Worm (Caenorhabditis elegans) whole organism, young adult: ENCODE results near the gene gos-28.

Experiments
- B0261.1 ChIP-seq: sonication (generic microtip); optimal IDR thresholded peaks from 2 replicates; lab custom pipeline; 2016; ENCODE audit warnings: mild to moderate bottlenecking, missing genetic modification characterization, moderate library complexity, missing compliant biosample characterization
- C17E4.6 ChIP-seq: fragments of 200-800 bp; sonication (Bioruptor generic); IDR thresholded peaks from 2 replicates; pipeline ENCODE4 v1.3.6; 2022; ENCODE audit warnings: missing genetic modification reagents, missing genetic modification characterization, missing compliant biosample characterization
- F22D6.2 ChIP-seq: sonication (generic microtip); optimal IDR thresholded peaks from 2 replicates; lab custom pipeline; 2016; ENCODE audit warnings: mild to moderate bottlenecking, missing genetic modification characterization, missing compliant biosample characterization
- F23B12.7 ChIP-seq: sonication (generic microtip); optimal IDR thresholded peaks from 2 replicates; lab custom pipeline; 2017; ENCODE audit warnings: missing genetic modification characterization, mild to moderate bottlenecking, missing compliant biosample characterization, antibody characterized with exemption, moderate library complexity; ENCODE audit not compliant: insufficient read depth
- F49E8.2 ChIP-seq: sonication (generic microtip); optimal IDR thresholded peaks from 3 replicates; lab custom pipeline; 2017; ENCODE audit warnings: missing genetic modification characterization, mild to moderate bottlenecking, missing compliant biosample characterization, antibody characterized with exemption, moderate library complexity; ENCODE audit not compliant: insufficient read depth
- F57C9.4 ChIP-seq: sonication (generic microtip); optimal IDR thresholded peaks from 2 replicates; lab custom pipeline; 2017; ENCODE audit warnings: mild to moderate bottlenecking, missing genetic modification characterization, missing compliant biosample characterization
- K11D2.4 ChIP-seq: fragments of 200-800 bp; sonication (Bioruptor generic); IDR thresholded peaks from 2 replicates; pipeline ENCODE4 v1.3.6; 2022; ENCODE audit warnings: missing genetic modification reagents, missing genetic modification characterization, missing compliant biosample characterization
- T07F8.4 ChIP-seq: sonication (generic microtip); optimal IDR thresholded peaks from 2 replicates; lab custom pipeline; 2016; ENCODE audit warnings: mild to moderate bottlenecking, missing genetic modification characterization, moderate library complexity, missing compliant biosample characterization
- T26A5.8 ChIP-seq: sonication (generic microtip); optimal IDR thresholded peaks from 2 replicates; lab custom pipeline; 2016; ENCODE audit warnings: missing genetic modification characterization, missing compliant biosample characterization
- Y56A3A.18 ChIP-seq: fragments of 200-800 bp; sonication (Bioruptor generic); IDR thresholded peaks from 2 replicates; pipeline ENCODE4 v1.3.6; 2022; ENCODE audit warnings: missing genetic modification reagents, missing genetic modification characterization, missing compliant biosample characterization
- akir-1 ChIP-seq: fragments of 200-800 bp; sonication (Bioruptor generic); optimal IDR thresholded peaks from 2 replicates; lab custom pipeline; 2018; ENCODE audit warnings: mild to moderate bottlenecking, missing genetic modification characterization, moderate library complexity, missing compliant biosample characterization
- atf-7 ChIP-seq: sonication (generic microtip); optimal IDR thresholded peaks from 2 replicates; lab custom pipeline; 2017; ENCODE audit warnings: mild to moderate bottlenecking, missing genetic modification characterization, missing compliant biosample characterization
- attf-3 ChIP-seq: fragments of 200-800 bp; sonication (Bioruptor generic); conservative IDR thresholded peaks from 2 replicates; pipeline ENCODE4 v1.3.6; 2022; ENCODE audit warnings: missing genetic modification reagents, missing genetic modification characterization, missing compliant biosample characterization
- cebp-1 ChIP-seq, 2 experiments: fragments of 200-800 bp in 1 of 2; sonication (Bioruptor generic) in 1 of 2; sonication (generic microtip) in 1 of 2; IDR thresholded peaks in 1 of 2; optimal IDR thresholded peaks in 1 of 2; 2 replicates each; pipeline versions ENCODE4 v1.3.6 to Lab custom; 2017 to 2022; ENCODE audit warnings: missing compliant biosample characterization in 2 of 2, missing genetic modification characterization in 2 of 2, mild to moderate bottlenecking in 1 of 2, missing genetic modification reagents in 1 of 2, moderate library complexity in 1 of 2
- cebp-2 ChIP-seq: fragments of 200-800 bp; sonication (Bioruptor generic); IDR thresholded peaks from 2 replicates; pipeline ENCODE4 v1.3.6; 2022; ENCODE audit warnings: missing genetic modification characterization, missing compliant biosample characterization
- chd-7 ChIP-seq: sonication (generic microtip); optimal IDR thresholded peaks from 2 replicates; lab custom pipeline; 2016; ENCODE audit warnings: mild to moderate bottlenecking, missing genetic modification characterization, moderate library complexity, missing compliant biosample characterization
- efl-1 ChIP-seq: fragments of 150-350 bp; optimal IDR thresholded peaks from 2 replicates; lab custom pipeline; 2014; ENCODE audit warnings: missing biosample characterization, missing genetic modification reagents, missing genetic modification characterization
- egrh-3 ChIP-seq: fragments of 200-800 bp; sonication (Bioruptor generic); IDR thresholded peaks from 2 replicates; pipeline ENCODE4 v1.3.6; 2022; ENCODE audit warnings: missing genetic modification reagents, missing genetic modification characterization, missing compliant biosample characterization
- ets-4 ChIP-seq: fragments of 200-800 bp; sonication (Bioruptor generic); optimal IDR thresholded peaks from 2 replicates; lab custom pipeline; 2018; ENCODE audit warnings: mild to moderate bottlenecking, missing genetic modification characterization, missing compliant biosample characterization
- fkh-3 ChIP-seq: sonication (generic microtip); optimal IDR thresholded peaks from 2 replicates; lab custom pipeline; 2016; ENCODE audit warnings: mild to moderate bottlenecking, missing genetic modification characterization, missing compliant biosample characterization
- gei-17 ChIP-seq: fragments of 200-800 bp; sonication (Bioruptor generic); optimal IDR thresholded peaks from 2 replicates; lab custom pipeline; 2018; ENCODE audit warnings: mild to moderate bottlenecking, missing genetic modification characterization, missing compliant biosample characterization
- lin-26 ChIP-seq: fragments of 200-800 bp; sonication (Bioruptor generic); IDR thresholded peaks from 2 replicates; pipeline ENCODE4 v1.3.6; 2022; ENCODE audit warnings: missing genetic modification reagents, missing genetic modification characterization, missing compliant biosample characterization
- lin-40 ChIP-seq: sonication (generic microtip); optimal IDR thresholded peaks from 2 replicates; lab custom pipeline; 2016; ENCODE audit warnings: missing genetic modification characterization, mild to moderate bottlenecking, missing compliant biosample characterization, missing genotype, missing genetic modification reagents
- lin-54 ChIP-seq: fragments of 200-800 bp; sonication (Bioruptor generic); optimal IDR thresholded peaks from 2 replicates; lab custom pipeline; 2018; ENCODE audit warnings: mild to moderate bottlenecking, missing genetic modification characterization, missing compliant biosample characterization
- madf-10 ChIP-seq: sonication (generic microtip); optimal IDR thresholded peaks from 2 replicates; lab custom pipeline; 2016; ENCODE audit warnings: mild to moderate bottlenecking, missing genetic modification characterization, missing compliant biosample characterization
- madf-3 ChIP-seq: fragments of 200-800 bp; sonication (Bioruptor generic); IDR thresholded peaks from 2 replicates; pipeline ENCODE4 v1.3.6; 2022; ENCODE audit warnings: missing genetic modification reagents, missing genetic modification characterization, missing compliant biosample characterization
- madf-8 ChIP-seq: fragments of 200-800 bp; sonication (Bioruptor generic); conservative IDR thresholded peaks from 2 replicates; pipeline ENCODE4 v1.3.6; 2022; ENCODE audit warnings: missing genetic modification reagents, missing genetic modification characterization, missing compliant biosample characterization
- mes-4 ChIP-seq: sonication (generic microtip); optimal IDR thresholded peaks from 2 replicates; lab custom pipeline; 2016; ENCODE audit warnings: missing genotype, missing genetic modification characterization, missing compliant biosample characterization
- nfyb-1 ChIP-seq: fragments of 200-800 bp; sonication (Bioruptor generic); IDR thresholded peaks from 2 replicates; pipeline ENCODE4 v1.3.6; 2022; ENCODE audit warnings: missing genetic modification reagents, missing genetic modification characterization, missing compliant biosample characterization
- nhr-27 ChIP-seq: fragments of 200-800 bp; sonication (Bioruptor generic); optimal IDR thresholded peaks from 2 replicates; lab custom pipeline; 2018; ENCODE audit warnings: mild to moderate bottlenecking, missing genetic modification characterization, moderate library complexity, missing compliant biosample characterization
- nhr-80 ChIP-seq: sonication (generic microtip); optimal IDR thresholded peaks from 2 replicates; lab custom pipeline; 2016; ENCODE audit warnings: missing genetic modification characterization, missing compliant biosample characterization
- rpc-1 ChIP-seq, 2 experiments: fragments of 150-350 bp in 1 of 2; sonication (generic microtip) in 1 of 2; optimal IDR thresholded peaks; 2 replicates each; lab custom pipeline; 2014 to 2018; ENCODE audit warnings: missing biosample characterization in 1 of 2, missing genetic modification characterization in 1 of 2, missing genetic modification reagents in 1 of 2, missing genotype in 1 of 2
- snpc-1.1 ChIP-seq: sonication (generic microtip); optimal IDR thresholded peaks from 2 replicates; lab custom pipeline; 2017; ENCODE audit warnings: missing genetic modification characterization, mild to moderate bottlenecking, missing compliant biosample characterization, antibody characterized with exemption, moderate library complexity, missing genotype, missing genetic modification reagents; ENCODE audit not compliant: insufficient read depth
- snpc-3.4 ChIP-seq: sonication (generic microtip); optimal IDR thresholded peaks from 2 replicates; lab custom pipeline; 2017; ENCODE audit warnings: missing genetic modification characterization, mild to moderate bottlenecking, missing compliant biosample characterization, antibody characterized with exemption, moderate library complexity, missing genotype, missing genetic modification reagents
- sptf-2 ChIP-seq: fragments of 200-800 bp; sonication (Bioruptor generic); optimal IDR thresholded peaks from 2 replicates; lab custom pipeline; 2018; ENCODE audit warnings: mild to moderate bottlenecking, missing genetic modification characterization, missing compliant biosample characterization
- tbp1 ChIP-seq: fragments of 200-800 bp; sonication (Bioruptor generic); optimal IDR thresholded peaks from 2 replicates; lab custom pipeline; 2018; ENCODE audit warnings: mild to moderate bottlenecking, missing genetic modification characterization, missing compliant biosample characterization
- tlf-1 ChIP-seq: fragments of 200-800 bp; sonication (Bioruptor generic); optimal IDR thresholded peaks from 2 replicates; lab custom pipeline; 2018; ENCODE audit warnings: mild to moderate bottlenecking, missing genetic modification characterization, missing compliant biosample characterization
- unc-62 ChIP-seq: fragments of 150-350 bp; optimal IDR thresholded peaks from 2 replicates; lab custom pipeline; 2014; ENCODE audit warnings: missing biosample characterization, missing genetic modification reagents, missing genetic modification characterization
- xnd-1 ChIP-seq: sonication (generic microtip); optimal IDR thresholded peaks from 2 replicates; lab custom pipeline; 2016; ENCODE audit warnings: missing genotype, missing genetic modification reagents, missing genetic modification characterization, missing compliant biosample characterization

The gos-28 gene

DNA sequence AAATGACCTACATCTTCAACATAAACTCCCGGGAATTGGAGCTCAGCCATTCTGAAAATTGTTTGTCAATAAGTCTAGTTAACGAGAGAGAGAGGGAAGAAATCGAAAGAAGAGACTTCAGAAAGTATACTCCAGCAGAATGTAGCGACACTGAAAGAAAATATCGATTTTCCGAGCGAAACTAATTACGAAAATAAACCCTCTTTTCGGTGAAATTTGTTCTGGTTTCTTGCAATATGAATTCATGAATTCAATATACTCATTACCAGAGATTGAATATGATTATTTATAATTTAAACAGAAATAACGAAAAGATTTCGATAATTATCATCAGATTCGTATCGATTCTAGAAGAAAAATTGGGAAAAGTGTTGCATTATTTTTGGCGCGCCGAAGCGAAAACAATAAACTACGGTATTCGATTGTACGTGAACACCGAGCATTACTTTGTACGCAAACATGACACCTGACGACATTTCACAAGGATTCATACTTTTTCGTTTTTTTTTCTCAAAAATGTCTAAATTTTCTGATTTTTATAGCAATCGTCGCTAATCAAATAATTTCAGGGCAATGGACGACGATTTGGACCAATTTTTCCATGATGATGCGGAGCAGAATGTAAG is 32.7 kb upstream of the gos-28 start, which contains the start of the genes hmg-4 and T20B12.3 (continued):
- TF ChIP-seq snpc-3.4 (tag; lab: Kevin White, UChicago) = peak; percentile 15
- TF ChIP-seq madf-8 (GFP tag; lab: Robert Waterston, UW) = peak; percentile 44; the same call in 1 of the 2 replicates
- TF ChIP-seq chd-7 (tag; lab: Kevin White, UChicago) = no peak
- no peak for TF ChIP-seq lin-26 (GFP tag; lab: Robert Waterston, UW)
- TF ChIP-seq tbp1 (GFP tag; lab: Kevin White, UChicago) = peak; percentile 75
- TF ChIP-seq atf-7 (tag; lab: Kevin White, UChicago) = no peak
- TF ChIP-seq cebp-1 (GFP tag; IDR thresholded peaks at IDR 0.05; lab: Robert Waterston, UW) = no peak
- TF ChIP-seq cebp-1 (tag; optimal IDR thresholded peaks at IDR 0.05; lab: Kevin White, UChicago) = no peak
- no peak for TF ChIP-seq nhr-80 (tag; lab: Kevin White, UChicago)
- no peak for TF ChIP-seq Y56A3A.18 (GFP tag; lab: Robert Waterston, UW)
- TF ChIP-seq B0261.1 (tag; lab: Kevin White, UChicago) = no peak
- no peak for TF ChIP-seq egrh-3 (GFP tag; lab: Robert Waterston, UW)
- TF ChIP-seq K11D2.4 (GFP tag; lab: Robert Waterston, UW) = no peak
- TF ChIP-seq ets-4 (GFP tag; lab: Kevin White, UChicago) = no peak
- TF ChIP-seq lin-54 (GFP tag; lab: Kevin White, UChicago) = peak; percentile 22
- no peak for TF ChIP-seq madf-10
- no peak for TF ChIP-seq fkh-3 (tag; lab: Kevin White, UChicago)
- TF ChIP-seq F23B12.7 (tag; lab: Kevin White, UChicago) = peak; percentile 54
- TF ChIP-seq nhr-27 = no peak
- TF ChIP-seq tlf-1 (GFP tag; lab: Kevin White, UChicago) = peak; percentile 7
- no peak for TF ChIP-seq sptf-2 (GFP tag; lab: Kevin White, UChicago)
- TF ChIP-seq F57C9.4 (tag; lab: Kevin White, UChicago) = no peak
- TF ChIP-seq lin-40 (tag; lab: Kevin White, UChicago) = no peak
- no peak for TF ChIP-seq mes-4 (tag; lab: Kevin White, UChicago)
- TF ChIP-seq F22D6.2 (tag; lab: Kevin White, UChicago) = no peak
- TF ChIP-seq F49E8.2 (tag; lab: Kevin White, UChicago) = no peak
- no peak for TF ChIP-seq madf-3 (GFP tag; lab: Robert Waterston, UW)
- TF ChIP-seq gei-17 = no peak
- peak; percentile 50 for TF ChIP-seq xnd-1 (tag; lab: Kevin White, UChicago)
- TF ChIP-seq T26A5.8 (tag; lab: Kevin White, UChicago) = no peak
- 0 out of 2 replicates have a peak, but pooled peaks have one; percentile 27 for TF ChIP-seq nfyb-1 (GFP tag; lab: Robert Waterston, UW)
- TF ChIP-seq akir-1 (GFP tag; lab: Kevin White, UChicago) = no peak
- peak; percentile 4 for TF ChIP-seq snpc-1.1 (tag; lab: Kevin White, UChicago)
- TF ChIP-seq C17E4.6 (GFP tag; lab: Robert Waterston, UW) = no peak
- TF ChIP-seq rpc-1 (optimal IDR thresholded peaks at IDR 0.05; lab: Kevin White, UChicago) = no peak
- TF ChIP-seq rpc-1 (tag; optimal IDR thresholded peaks at IDR 0.05; lab: Kevin White, UChicago) = no peak
- no peak for TF ChIP-seq attf-3 (GFP tag; lab: Robert Waterston, UW)
- TF ChIP-seq unc-62 (GFP tag; lab: Kevin White, UChicago) = no peak
- peak; percentile 93 for TF ChIP-seq efl-1
- TF ChIP-seq cebp-2 = no peak
- TF ChIP-seq T07F8.4 (tag; lab: Kevin White, UChicago) = no peak
- TF ChIP-seq, all 124 proteins: peak for 25
